Fruit fly (Drosophila melanogaster): Measurements from ENCODE around the gene dib.

DNA sequence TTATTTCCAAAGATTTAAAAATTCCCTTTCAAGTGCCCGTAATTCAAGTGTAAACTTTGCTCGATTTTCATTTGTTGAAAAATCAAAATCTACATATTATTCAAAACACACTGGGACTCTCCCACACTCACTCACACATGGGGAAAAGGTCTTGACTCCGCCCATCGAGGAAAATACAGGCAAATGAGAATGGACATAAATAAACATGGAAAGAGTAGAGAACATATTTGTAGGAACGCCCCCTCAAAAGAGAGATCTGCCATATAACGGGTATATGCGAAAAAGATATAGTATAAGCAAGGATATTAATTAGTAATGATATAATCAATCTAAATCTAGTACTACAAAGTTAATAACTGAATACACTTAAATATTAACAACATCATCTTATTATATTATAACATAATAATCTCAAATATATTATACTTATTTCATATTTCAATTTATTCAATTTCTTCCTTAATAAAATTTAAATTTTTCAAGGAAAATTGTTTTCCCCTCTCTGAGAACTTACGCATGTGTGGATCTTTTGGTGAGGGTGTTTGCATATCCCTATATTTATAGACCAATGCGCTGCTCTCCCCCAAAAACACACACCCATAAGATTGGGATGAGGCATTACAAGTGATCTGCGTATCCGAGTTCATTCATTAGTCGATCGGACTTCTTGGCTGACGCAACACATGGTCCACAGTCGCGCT, 43.7 kb upstream of the dib start, which contains the start of gene FoxL1:
- TF ChIP-seq Pif1A (GFP tag; optimal IDR thresholded peaks at IDR 0.05), result no peak
- no peak for TF ChIP-seq CG32121 (GFP tag; IDR thresholded peaks at IDR 0.05)
- TF ChIP-seq Pif1B (GFP tag; optimal IDR thresholded peaks at IDR 0.05), result no peak
- no peak for TF ChIP-seq Ets98B (GFP tag; IDR thresholded peaks at IDR 0.05)
- no peak for TF ChIP-seq CG9948 (tag; optimal IDR thresholded peaks at IDR 0.05)
- TF ChIP-seq CG10348 (GFP tag; IDR thresholded peaks at IDR 0.05), result no peak
- TF ChIP-seq Snoo (tag; optimal IDR thresholded peaks at IDR 0.05), result no peak
- TF ChIP-seq CG12605 (GFP tag; IDR thresholded peaks at IDR 0.05), result no peak
- no peak for TF ChIP-seq gl (tag; optimal IDR thresholded peaks at IDR 0.05)
- no peak for TF ChIP-seq D1 (tag; optimal IDR thresholded peaks at IDR 0.05)
- TF ChIP-seq EcR (GFP tag; optimal IDR thresholded peaks at IDR 0.05), result no peak
- no peak for TF ChIP-seq CG8301 (tag; optimal IDR thresholded peaks at IDR 0.05)
- no peak for TF ChIP-seq CG17806 (tag; optimal IDR thresholded peaks at IDR 0.05)

Measured in whole organism, pupa.